Worm (Caenorhabditis elegans) whole organism, young adult: ENCODE measurements around the gene nhx-5.

Experiments used
- F10E7.11 ChIP-seq: sonication (generic microtip); optimal IDR thresholded peaks from 2 replicates; lab custom pipeline; 2017; ENCODE audit warnings: mild to moderate bottlenecking, missing genetic modification characterization, moderate library complexity, missing compliant biosample characterization
- F57A8.1 ChIP-seq: fragments of 200-800 bp; sonication (Bioruptor generic); optimal IDR thresholded peaks from 2 replicates; lab custom pipeline; 2018; ENCODE audit warnings: mild to moderate bottlenecking, missing genetic modification characterization, moderate library complexity, missing compliant biosample characterization
- F57C9.4 ChIP-seq: sonication (generic microtip); optimal IDR thresholded peaks from 2 replicates; lab custom pipeline; 2017; ENCODE audit warnings: mild to moderate bottlenecking, missing genetic modification characterization, missing compliant biosample characterization
- efl-1 ChIP-seq: fragments of 150-350 bp; optimal IDR thresholded peaks from 2 replicates; lab custom pipeline; 2014; ENCODE audit warnings: missing biosample characterization, missing genetic modification reagents, missing genetic modification characterization
- hmg-1.2 ChIP-seq: fragments of 200-800 bp; sonication (Bioruptor generic); IDR thresholded peaks from 2 replicates; pipeline ENCODE4 v1.3.6; 2022; ENCODE audit warnings: missing genetic modification reagents, missing genetic modification characterization, missing compliant biosample characterization
- pha-4 ChIP-seq: fragments of 150-350 bp; sonication (generic microtip); optimal IDR thresholded peaks from 2 replicates; lab custom pipeline; 2014; ENCODE audit warnings: missing biosample characterization, missing genetic modification reagents, missing genetic modification characterization
- sptf-2 ChIP-seq: fragments of 200-800 bp; sonication (Bioruptor generic); optimal IDR thresholded peaks from 2 replicates; lab custom pipeline; 2018; ENCODE audit warnings: mild to moderate bottlenecking, missing genetic modification characterization, missing compliant biosample characterization
- tbp1 ChIP-seq: fragments of 200-800 bp; sonication (Bioruptor generic); optimal IDR thresholded peaks from 2 replicates; lab custom pipeline; 2018; ENCODE audit warnings: mild to moderate bottlenecking, missing genetic modification characterization, missing compliant biosample characterization
- unc-62 ChIP-seq: fragments of 150-350 bp; optimal IDR thresholded peaks from 2 replicates; lab custom pipeline; 2014; ENCODE audit warnings: missing biosample characterization, missing genetic modification reagents, missing genetic modification characterization

DNA sequence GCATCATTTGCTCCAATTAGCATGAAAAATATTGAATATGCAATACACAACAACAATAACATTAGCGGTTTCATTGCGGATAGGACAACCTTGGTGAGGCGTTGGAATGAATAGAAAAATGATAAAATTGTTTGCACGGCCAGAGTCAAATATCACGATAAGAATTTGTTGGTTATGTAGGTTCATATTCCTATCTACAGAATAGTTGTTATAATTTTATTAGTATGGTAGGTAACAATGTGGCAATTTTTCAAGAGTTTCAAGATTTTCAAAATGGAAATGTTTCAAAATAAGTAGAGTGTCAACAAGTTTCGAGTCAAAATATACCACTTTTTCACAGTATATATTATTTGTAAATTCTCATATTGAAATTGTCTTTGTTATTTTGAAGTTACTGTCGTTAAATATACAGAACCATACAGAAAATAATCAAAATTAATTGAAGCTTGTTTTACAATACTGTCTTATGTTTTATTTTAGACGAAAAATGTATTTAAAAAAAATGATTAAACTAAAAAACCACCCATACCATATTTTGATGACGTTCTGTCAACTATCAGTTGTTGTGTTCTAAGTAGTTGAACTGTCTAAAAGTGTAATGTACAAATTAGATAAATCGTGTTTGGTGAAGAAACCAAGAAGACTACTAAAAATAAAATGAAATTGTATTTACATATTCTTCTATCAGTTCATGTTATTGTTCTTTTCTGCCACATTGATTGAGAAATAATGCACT lies 34.3 kb upstream of the nhx-5 start, which contains the start of the genes F59F5.3 and F59F5.4:
- TF ChIP-seq unc-62 (GFP tag; lab: Kevin White, UChicago): no peak
- TF ChIP-seq tbp1: no peak
- no peak for TF ChIP-seq F57C9.4 (tag; lab: Kevin White, UChicago)
- TF ChIP-seq efl-1 (GFP tag; lab: Kevin White, UChicago): no peak
- no peak for TF ChIP-seq sptf-2
- TF ChIP-seq pha-4 (tag; lab: Kevin White, UChicago): no peak
- no peak for TF ChIP-seq F10E7.11 (tag; lab: Kevin White, UChicago)
- TF ChIP-seq hmg-1.2: no peak
- TF ChIP-seq F57A8.1 (GFP tag; lab: Kevin White, UChicago): no peak
